Fruit fly (Drosophila melanogaster) whole organism, embryonic: ENCODE data around the gene Vha68-1.

Source experiments
- Atf6 ChIP-seq: fragments of 200-800 bp; sonication (Bioruptor generic); IDR thresholded peaks from 2 replicates; pipeline ENCODE4 v1.3.6; 2022; ENCODE audit warnings: missing biosample characterization, missing genetic modification characterization
- BtbVII ChIP-seq: fragments of 200-800 bp; sonication (Bioruptor generic); optimal IDR thresholded peaks from 3 replicates; lab custom pipeline; 2017; ENCODE audit warnings: missing biosample characterization, mild to moderate bottlenecking, missing genetic modification characterization
- CG10321 ChIP-seq: fragments of 200-800 bp; sonication (Bioruptor generic); IDR thresholded peaks from 2 replicates; pipeline ENCODE4 v1.3.6; 2022; ENCODE audit warnings: missing biosample characterization, missing genetic modification characterization
- CG10431 ChIP-seq: fragments of 200-800 bp; sonication (Bioruptor generic); optimal IDR thresholded peaks from 3 replicates; lab custom pipeline; 2018; ENCODE audit warnings: missing biosample characterization, mild to moderate bottlenecking, missing genetic modification characterization
- CG11247 ChIP-seq: fragments of 200-800 bp; sonication (Bioruptor generic); IDR thresholded peaks from 2 replicates; pipeline ENCODE4 v1.3.6; 2022; ENCODE audit warnings: missing biosample characterization, missing genetic modification characterization
- CG12071 ChIP-seq: fragments of 200-800 bp; sonication (Bioruptor generic); optimal IDR thresholded peaks from 3 replicates; lab custom pipeline; 2018; ENCODE audit warnings: missing biosample characterization, mild to moderate bottlenecking, missing genetic modification characterization
- CG12299 ChIP-seq: fragments of 200-800 bp; sonication (Bioruptor generic); optimal IDR thresholded peaks from 2 replicates; lab custom pipeline; 2018; ENCODE audit warnings: missing biosample characterization, mild to moderate bottlenecking, missing genetic modification characterization
- CG12744 ChIP-seq: fragments of 200-800 bp; sonication (Bioruptor generic); optimal IDR thresholded peaks from 2 replicates; lab custom pipeline; 2016; ENCODE audit warnings: missing biosample characterization, missing genetic modification characterization
- CG13424 ChIP-seq: fragments of 200-800 bp; sonication (Bioruptor generic); optimal IDR thresholded peaks from 2 replicates; lab custom pipeline; 2019; ENCODE audit warnings: missing biosample characterization, mild to moderate bottlenecking, missing genetic modification characterization, moderate library complexity
- CG15479 ChIP-seq: fragments of 200-800 bp; sonication (Bioruptor generic); optimal IDR thresholded peaks from 3 replicates; lab custom pipeline; 2019; ENCODE audit warnings: missing biosample characterization, mild to moderate bottlenecking, missing genetic modification characterization, moderate library complexity
- CG1603 ChIP-seq: fragments of 200-800 bp; sonication (Bioruptor generic); optimal IDR thresholded peaks from 2 replicates; lab custom pipeline; 2019; ENCODE audit warnings: missing biosample characterization, mild to moderate bottlenecking, missing genetic modification characterization, moderate library complexity
- CG17328 ChIP-seq: fragments of 200-800 bp; sonication (Bioruptor generic); IDR thresholded peaks from 2 replicates; pipeline ENCODE4 v1.3.6; 2022; ENCODE audit warnings: missing biosample characterization, missing genetic modification characterization
- CG31224 ChIP-seq: fragments of 200-800 bp; sonication (Bioruptor generic); IDR thresholded peaks from 2 replicates; pipeline ENCODE4 v1.3.6; 2022; ENCODE audit warnings: missing biosample characterization, missing genetic modification characterization
- CG34376 ChIP-seq: fragments of 200-800 bp; sonication (Bioruptor generic); optimal IDR thresholded peaks from 2 replicates; lab custom pipeline; 2018; ENCODE audit warnings: missing biosample characterization, mild to moderate bottlenecking, missing genetic modification characterization
- CG4328 ChIP-seq: fragments of 200-800 bp; sonication (Bioruptor generic); optimal IDR thresholded peaks from 3 replicates; lab custom pipeline; 2017; ENCODE audit warnings: missing biosample characterization, missing genetic modification reagents, missing genetic modification characterization
- CG4617 ChIP-seq: fragments of 200-800 bp; sonication (Bioruptor generic); optimal IDR thresholded peaks from 3 replicates; lab custom pipeline; 2016; ENCODE audit warnings: missing biosample characterization, missing genetic modification characterization, borderline replicate concordance
- CG7271 ChIP-seq: fragments of 200-800 bp; sonication (Bioruptor generic); optimal IDR thresholded peaks from 2 replicates; lab custom pipeline; 2018; ENCODE audit warnings: missing biosample characterization, mild to moderate bottlenecking, missing genetic modification characterization, moderate library complexity
- CG9876 ChIP-seq: fragments of 200-800 bp; sonication (Bioruptor generic); optimal IDR thresholded peaks from 2 replicates; lab custom pipeline; 2016; ENCODE audit warnings: missing biosample characterization, missing genetic modification characterization
- Dip2 ChIP-seq: fragments of 200-800 bp; sonication (Bioruptor generic); IDR thresholded peaks from 2 replicates; pipeline ENCODE4 v1.3.6; 2022; ENCODE audit warnings: missing biosample characterization, missing genetic modification characterization
- Doc3 ChIP-seq: fragments of 200-800 bp; sonication (Bioruptor generic); IDR thresholded peaks from 3 replicates; pipeline ENCODE4 v1.3.6; 2022; ENCODE audit warnings: missing biosample characterization, missing genetic modification characterization; ENCODE audit not compliant: partially characterized antibody
- ERR ChIP-seq: fragments of 200-800 bp; sonication (Bioruptor generic); optimal IDR thresholded peaks from 2 replicates; lab custom pipeline; 2016; ENCODE audit warnings: missing biosample characterization, missing genetic modification characterization
- Fer1 ChIP-seq: fragments of 200-800 bp; sonication (Bioruptor generic); optimal IDR thresholded peaks from 2 replicates; lab custom pipeline; 2017; ENCODE audit warnings: missing biosample characterization, mild to moderate bottlenecking, missing genetic modification characterization
- HLH54F ChIP-seq: fragments of 200-800 bp; sonication (Bioruptor generic); optimal IDR thresholded peaks from 3 replicates; lab custom pipeline; 2016; ENCODE audit warnings: missing biosample characterization, missing genetic modification characterization
- HmgD ChIP-seq: fragments of 200-800 bp; sonication (Bioruptor generic); optimal IDR thresholded peaks from 3 replicates; lab custom pipeline; 2016; ENCODE audit warnings: missing biosample characterization, missing genetic modification characterization
- Hsf ChIP-seq: fragments of 200-800 bp; sonication (Bioruptor generic); optimal IDR thresholded peaks from 3 replicates; lab custom pipeline; 2016; ENCODE audit warnings: missing biosample characterization, missing genetic modification characterization
- Kr ChIP-seq: fragments of 200-800 bp; sonication (Bioruptor generic); optimal IDR thresholded peaks from 2 replicates; lab custom pipeline; 2017; ENCODE audit warnings: missing biosample characterization, mild to moderate bottlenecking, missing genetic modification characterization
- Lpt ChIP-seq: fragments of >200 bp; optimal IDR thresholded peaks from 2 replicates; lab custom pipeline; 2018; ENCODE audit warnings: missing biosample characterization, missing genetic modification characterization
- MTF-1 ChIP-seq: fragments of 200-800 bp; sonication (Bioruptor generic); optimal IDR thresholded peaks from 2 replicates; lab custom pipeline; 2018; ENCODE audit warnings: missing biosample characterization, mild to moderate bottlenecking, missing genetic modification characterization, borderline replicate concordance
- Myb ChIP-seq: fragments of 200-800 bp; sonication (Bioruptor generic); optimal IDR thresholded peaks from 2 replicates; lab custom pipeline; 2016; ENCODE audit warnings: missing biosample characterization, missing genetic modification characterization
- Sry-β ChIP-seq: fragments of 200-800 bp; sonication (Bioruptor generic); optimal IDR thresholded peaks from 2 replicates; lab custom pipeline; 2018; ENCODE audit warnings: missing biosample characterization, mild to moderate bottlenecking, missing genetic modification characterization, moderate library complexity
- Ssrp ChIP-seq: fragments of 200-800 bp; sonication (Bioruptor generic); optimal IDR thresholded peaks from 2 replicates; lab custom pipeline; 2018; ENCODE audit warnings: missing biosample characterization, mild to moderate bottlenecking, missing genetic modification characterization, moderate library complexity
- Trl ChIP-seq, 3 experiments: fragments of >200 bp in 2 of 3; fragments of 200-800 bp in 1 of 3; sonication (Bioruptor generic) in 1 of 3; optimal IDR thresholded peaks; 2 replicates in 1 of 3; 3 replicates in 2 of 3; lab custom pipeline; 2016 to 2017; ENCODE audit warnings: missing biosample characterization in 1 of 3, missing genetic modification characterization in 1 of 3
- YL-1 ChIP-seq: fragments of 200-800 bp; sonication (Bioruptor generic); optimal IDR thresholded peaks from 3 replicates; lab custom pipeline; 2017; ENCODE audit warnings: missing biosample characterization, mild to moderate bottlenecking, missing genetic modification characterization
- bigmax ChIP-seq: fragments of 200-800 bp; sonication (Bioruptor generic); optimal IDR thresholded peaks from 2 replicates; lab custom pipeline; 2018; ENCODE audit warnings: missing biosample characterization, mild to moderate bottlenecking, missing genetic modification characterization
- caup ChIP-seq: fragments of 200-800 bp; sonication (Bioruptor generic); optimal IDR thresholded peaks from 3 replicates; lab custom pipeline; 2017; ENCODE audit warnings: missing biosample characterization, mild to moderate bottlenecking, missing genetic modification characterization, moderate library complexity; ENCODE audit not compliant: severe bottlenecking
- chif ChIP-seq, 2 experiments: fragments of 200-800 bp; sonication (Bioruptor generic); optimal IDR thresholded peaks; 3 replicates each; lab custom pipeline; 2016; ENCODE audit warnings: missing biosample characterization in 2 of 2, missing genetic modification characterization in 2 of 2
- crp ChIP-seq, 2 experiments: fragments of 200-800 bp; sonication (Bioruptor generic); optimal IDR thresholded peaks; 2 replicates in 1 of 2; 3 replicates in 1 of 2; lab custom pipeline; 2017; ENCODE audit warnings: missing biosample characterization in 2 of 2, missing genetic modification characterization in 2 of 2, mild to moderate bottlenecking in 1 of 2, moderate library complexity in 1 of 2
- dati ChIP-seq: fragments of 200-800 bp; sonication (Bioruptor generic); IDR thresholded peaks from 2 replicates; pipeline ENCODE4 v1.3.6; 2022; ENCODE audit warnings: missing biosample characterization, missing genetic modification characterization
- ems ChIP-seq: fragments of 200-800 bp; sonication (Bioruptor generic); optimal IDR thresholded peaks from 3 replicates; lab custom pipeline; 2016; ENCODE audit warnings: missing biosample characterization, missing genetic modification characterization
- exex ChIP-seq: fragments of 200-800 bp; sonication (Bioruptor generic); optimal IDR thresholded peaks from 4 replicates; lab custom pipeline; 2018; ENCODE audit warnings: missing biosample characterization, mild to moderate bottlenecking, missing genetic modification characterization, moderate library complexity
- gcm ChIP-seq: fragments of 200-800 bp; sonication (Bioruptor generic); optimal IDR thresholded peaks from 2 replicates; lab custom pipeline; 2019; ENCODE audit warnings: missing biosample characterization, mild to moderate bottlenecking, missing genetic modification characterization, moderate library complexity
- jigr1 ChIP-seq: fragments of 200-800 bp; sonication (Bioruptor generic); IDR thresholded peaks from 3 replicates; pipeline ENCODE4 v1.3.6; 2022; ENCODE audit warnings: missing biosample characterization, missing genetic modification characterization
- mld ChIP-seq: fragments of 200-800 bp; sonication (Bioruptor generic); IDR thresholded peaks from 3 replicates; pipeline ENCODE4 v1.3.6; 2022; ENCODE audit warnings: missing biosample characterization, missing genetic modification characterization; ENCODE audit not compliant: partially characterized antibody
- phol ChIP-seq: fragments of 200-800 bp; sonication (Bioruptor generic); optimal IDR thresholded peaks from 3 replicates; lab custom pipeline; 2018; ENCODE audit warnings: missing biosample characterization, mild to moderate bottlenecking, missing genetic modification characterization, moderate library complexity
- psq ChIP-seq: fragments of 200-800 bp; sonication (Bioruptor generic); optimal IDR thresholded peaks from 2 replicates; lab custom pipeline; 2017; ENCODE audit warnings: missing biosample characterization, missing genetic modification characterization
- schlank ChIP-seq: fragments of 200-800 bp; sonication (Bioruptor generic); optimal IDR thresholded peaks from 2 replicates; lab custom pipeline; 2018; ENCODE audit warnings: missing biosample characterization, mild to moderate bottlenecking, missing genetic modification characterization
- sens ChIP-seq: fragments of 200-800 bp; sonication (Bioruptor generic); peaks from one replicate; lab custom pipeline; 2016; ENCODE audit warnings: missing biosample characterization, missing genetic modification characterization
- sens-2 ChIP-seq: fragments of 200-800 bp; sonication (Bioruptor generic); IDR thresholded peaks from 2 replicates; pipeline ENCODE4 v1.3.6; 2022; ENCODE audit warnings: missing biosample characterization, missing genetic modification characterization
- slbo ChIP-seq: fragments of 200-800 bp; sonication (Bioruptor generic); IDR thresholded peaks from 2 replicates; pipeline ENCODE4 v1.3.6; 2022; ENCODE audit warnings: missing biosample characterization, missing genetic modification characterization
- sug ChIP-seq: fragments of 200-800 bp; optimal IDR thresholded peaks from 2 replicates; lab custom pipeline; 2019; ENCODE audit warnings: missing biosample characterization, mild to moderate bottlenecking, missing genetic modification characterization, moderate library complexity

Gene Vha68-1

dm6 chr2L:13018992-13019484, 15.1 kb upstream of the Vha68-1 start, which contains the start of gene Ube4B (continued):
- TF ChIP-seq caup (GFP tag; lab: Kevin White, UChicago): peak; percentile 56
- TF ChIP-seq psq (GFP tag; lab: Kevin White, UChicago): peak; percentile 0
- TF ChIP-seq CG31224 (GFP tag; lab: Robert Waterston, UW): peak; percentile 28; the same call in 1 of the 2 replicates
- peak; percentile 27 for TF ChIP-seq Ssrp
- TF ChIP-seq CG12744 (GFP tag; lab: Kevin White, UChicago): no peak
- TF ChIP-seq phol (tag; lab: Kevin White, UChicago): peak; percentile 60
- TF ChIP-seq YL-1: peak; percentile 95
- no peak for TF ChIP-seq CG7271
- no peak for TF ChIP-seq CG12299 (tag; lab: Kevin White, UChicago)
- TF ChIP-seq CG1603: no peak
- TF ChIP-seq Lpt (GFP tag; lab: Kevin White, UChicago): no peak
- TF ChIP-seq CG11247 (GFP tag; lab: Robert Waterston, UW): peak; percentile 74
- peak; percentile 91 for TF ChIP-seq sens (GFP tag; lab: Kevin White, UChicago)
- TF ChIP-seq Trl (optimal IDR thresholded peaks at IDR 0.05; lab: Kevin White, UChicago): no peak
- peak; percentile 61 for TF ChIP-seq Trl (GFP tag; optimal IDR thresholded peaks at IDR 0.05; lab: Kevin White, UChicago)
- TF ChIP-seq CG12071: no peak
- TF ChIP-seq bigmax (GFP tag; lab: Kevin White, UChicago): peak; percentile 18
- peak; percentile 14 for TF ChIP-seq schlank
- TF ChIP-seq Hsf: peak; percentile 79
- TF ChIP-seq ERR (GFP tag; lab: Kevin White, UChicago): peak; percentile 55
- no peak for TF ChIP-seq BtbVII (GFP tag; lab: Kevin White, UChicago)
- TF ChIP-seq CG17328 (GFP tag; lab: Robert Waterston, UW): peak; percentile 57
- TF ChIP-seq HLH54F (GFP tag; lab: Kevin White, UChicago): peak; percentile 76
- peak; percentile 75 for TF ChIP-seq HmgD (GFP tag; lab: Kevin White, UChicago)
- no peak for TF ChIP-seq gcm (GFP tag; lab: Kevin White, UChicago)
- TF ChIP-seq Dip2 (GFP tag; lab: Robert Waterston, UW): no peak
- TF ChIP-seq MTF-1: no peak
- TF ChIP-seq CG10431: no peak
- TF ChIP-seq Sry-β: peak; percentile 25
- TF ChIP-seq Kr (GFP tag; lab: Kevin White, UChicago): peak; percentile 12
- TF ChIP-seq exex (tag; lab: Kevin White, UChicago): no peak
- TF ChIP-seq CG10321 (GFP tag; lab: Robert Waterston, UW): no peak
- TF ChIP-seq slbo (GFP tag; lab: Robert Waterston, UW): peak; percentile 87
- TF ChIP-seq Atf6 (GFP tag; lab: Robert Waterston, UW): peak; percentile 55
- TF ChIP-seq Doc3 (GFP tag; lab: Robert Waterston, UW): peak; percentile 71
- peak; percentile 48 for TF ChIP-seq CG9876
- TF ChIP-seq chif (GFP tag; optimal IDR thresholded peaks at IDR 0.05; lab: Kevin White, UChicago): peak; percentile 23 to 59
- peak; percentile 70 for TF ChIP-seq CG13424 (tag; lab: Kevin White, UChicago)
- TF ChIP-seq sug (tag; lab: Kevin White, UChicago): peak; percentile 74
- TF ChIP-seq CG4328 (GFP tag; lab: Kevin White, UChicago): no peak
- TF ChIP-seq Fer1 (GFP tag; lab: Kevin White, UChicago): peak; percentile 42
- TF ChIP-seq CG4617 (GFP tag; lab: Kevin White, UChicago): peak; percentile 98
- TF ChIP-seq mld (GFP tag; lab: Robert Waterston, UW): peak; percentile 12; the same call in 1 of the 3 replicates
- peak in 1 of 2 experiments; percentile 8 for TF ChIP-seq crp (GFP tag; optimal IDR thresholded peaks at IDR 0.05; lab: Kevin White, UChicago)
- TF ChIP-seq Myb (GFP tag; lab: Kevin White, UChicago): peak; percentile 84
- TF ChIP-seq dati (GFP tag; lab: Robert Waterston, UW): no peak
- peak; percentile 67 for TF ChIP-seq ems
- TF ChIP-seq jigr1 (GFP tag; lab: Robert Waterston, UW): no peak
- TF ChIP-seq CG34376 (GFP tag; lab: Kevin White, UChicago): peak; percentile 51
- TF ChIP-seq CG15479 (GFP tag; lab: Kevin White, UChicago): no peak
- TF ChIP-seq sens-2 (GFP tag; lab: Robert Waterston, UW): no peak
